Fruit fly (Drosophila melanogaster): ENCODE data around the gene CG6865.

The CG6865 gene

dm6 chr3L:18813963-18814647, 49.3 kb upstream of the CG6865 start (continued):
- TF ChIP-seq D19A (tag; optimal IDR thresholded peaks at IDR 0.05) (peak; percentile 24), Dref (GFP tag; IDR thresholded peaks at IDR 0.05) (no peak), dan (GFP tag; IDR thresholded peaks at IDR 0.05) (no peak), slou (GFP tag; optimal IDR thresholded peaks at IDR 0.05) (peak; percentile 43), Eip74EF (GFP tag; optimal IDR thresholded peaks at IDR 0.05) (peak in 1 of 2 experiments; percentile 45), CG7372 (GFP tag; IDR thresholded peaks at IDR 0.05) (no peak), sr (GFP tag; IDR thresholded peaks at IDR 0.05) (no peak), crp (GFP tag; optimal IDR thresholded peaks at IDR 0.05) (peak in 1 of 2 experiments; percentile 29), sima (GFP tag; optimal IDR thresholded peaks at IDR 0.05) (no peak), CG14860 (GFP tag; IDR thresholded peaks at IDR 0.05; ENCODE audit: partially characterized antibody) (no peak), Rx (GFP tag; IDR thresholded peaks at IDR 0.05) (no peak), repo (GFP tag; optimal IDR thresholded peaks at IDR 0.05) (peak; percentile 68), CG9727 (GFP tag; optimal IDR thresholded peaks at IDR 0.05) (peak; percentile 80), CG14050 (GFP tag; IDR thresholded peaks at IDR 0.05) (peak; percentile 31; the same call in 1 of the 3 replicates), CG18476 (GFP tag; optimal IDR thresholded peaks at IDR 0.05) (peak; percentile 26), Ada2b (GFP tag; IDR thresholded peaks at IDR 0.05) (peak; percentile 46; the same call in 1 of the 2 replicates), aop (GFP tag; IDR thresholded peaks at IDR 0.05) (no peak), br (optimal IDR thresholded peaks at IDR 0.05) (no peak), MBD-R2 (GFP tag; IDR thresholded peaks at IDR 0.05) (no peak; the same call in 1 of the 2 replicates), gsb (GFP tag; IDR thresholded peaks at IDR 0.05) (no peak; the same call in 1 of the 2 replicates), al (GFP tag; IDR thresholded peaks at IDR 0.05) (no peak), CG18011 (GFP tag; optimal IDR thresholded peaks at IDR 0.05) (peak; percentile 47), sens (GFP tag) (peak; percentile 96), CG9876 (GFP tag; optimal IDR thresholded peaks at IDR 0.05) (peak; percentile 45), eve (GFP tag; optimal IDR thresholded peaks at IDR 0.05) (no peak), CG2712 (tag; optimal IDR thresholded peaks at IDR 0.05) (peak; percentile 45), unpg (GFP tag; optimal IDR thresholded peaks at IDR 0.05) (peak; percentile 60), usp (GFP tag; optimal IDR thresholded peaks at IDR 0.05) (no peak), ems (GFP tag; optimal IDR thresholded peaks at IDR 0.05) (no peak), Dip3 (GFP tag; optimal IDR thresholded peaks at IDR 0.05) (no peak), CG2116 (GFP tag; optimal IDR thresholded peaks at IDR 0.05) (peak; percentile 31), CoRest (tag; optimal IDR thresholded peaks at IDR 0.05) (no peak), tx (GFP tag; optimal IDR thresholded peaks at IDR 0.05) (no peak), zen2 (GFP tag; IDR thresholded peaks at IDR 0.05; ENCODE audit: partially characterized antibody) (no peak), CG17328 (GFP tag; IDR thresholded peaks at IDR 0.05) (peak; percentile 40; the same call in 1 of the 2 replicates), BEAF-32 (GFP tag; optimal IDR thresholded peaks at IDR 0.05) (no peak), gsb-n (tag; optimal IDR thresholded peaks at IDR 0.05) (no peak), GATAe (GFP tag; conservative IDR thresholded peaks at IDR 0.05) (peak; percentile 92), Trl (optimal IDR thresholded peaks at IDR 0.05) (peak in 1 of 2 experiments; percentile 30), Trl (GFP tag; optimal IDR thresholded peaks at IDR 0.05) (peak; percentile 78), CG12236 (GFP tag; optimal IDR thresholded peaks at IDR 0.05) (peak; percentile 48), CG14710 (tag; optimal IDR thresholded peaks at IDR 0.05) (peak; percentile 45), CG7839 (tag; optimal IDR thresholded peaks at IDR 0.05) (no peak), Dek (tag; optimal IDR thresholded peaks at IDR 0.05) (no peak), CG10462 (GFP tag; optimal IDR thresholded peaks at IDR 0.05) (no peak), ci (GFP tag; IDR thresholded peaks at IDR 0.05) (no peak; the same call in 1 of the 3 replicates), Hr39 (optimal IDR thresholded peaks at IDR 0.05) (no peak), CG3847 (GFP tag; IDR thresholded peaks at IDR 0.05) (no peak)
